Fruit fly (Drosophila melanogaster) whole organism, embryonic: ENCODE results near the gene ETHR.
A peak's percentile ranks its signal among the peaks of the same experiment; 100 is the strongest.

Experiments
- Bgb ChIP-seq: fragments of 200-800 bp; sonication (Bioruptor generic); IDR thresholded peaks from 2 replicates; pipeline ENCODE4 v1.3.6; 2022; ENCODE audit warnings: missing biosample characterization, missing genetic modification characterization; ENCODE audit not compliant: partially characterized antibody
- CG10209 ChIP-seq: fragments of 200-800 bp; sonication (Bioruptor generic); optimal IDR thresholded peaks from 3 replicates; lab custom pipeline; 2017; ENCODE audit warnings: missing biosample characterization, mild to moderate bottlenecking, missing genetic modification characterization, missing genetic modification reagents
- CG1024 ChIP-seq: fragments of 200-800 bp; sonication (Bioruptor generic); IDR thresholded peaks from 2 replicates; pipeline ENCODE4 v1.3.6; 2022; ENCODE audit warnings: missing biosample characterization, missing genetic modification characterization
- CG10274 ChIP-seq: fragments of 200-800 bp; sonication (Bioruptor generic); optimal IDR thresholded peaks from 3 replicates; lab custom pipeline; 2017; ENCODE audit warnings: missing biosample characterization, mild to moderate bottlenecking, missing genetic modification characterization
- CG11247 ChIP-seq: fragments of 200-800 bp; sonication (Bioruptor generic); IDR thresholded peaks from 2 replicates; pipeline ENCODE4 v1.3.6; 2022; ENCODE audit warnings: missing biosample characterization, missing genetic modification characterization
- CG13287 ChIP-seq: fragments of 200-800 bp; sonication (Bioruptor generic); IDR thresholded peaks from 2 replicates; pipeline ENCODE4 v1.3.6; 2022; ENCODE audit warnings: missing biosample characterization, missing genetic modification characterization; ENCODE audit not compliant: partially characterized antibody
- CG13894 ChIP-seq: fragments of 200-800 bp; sonication (Bioruptor generic); optimal IDR thresholded peaks from 3 replicates; lab custom pipeline; 2018; ENCODE audit warnings: missing biosample characterization, mild to moderate bottlenecking, missing genetic modification characterization, moderate library complexity
- CG14014 ChIP-seq: fragments of 200-800 bp; sonication (Bioruptor generic); IDR thresholded peaks from 2 replicates; pipeline ENCODE4 v1.3.6; 2022; ENCODE audit warnings: missing biosample characterization, missing genetic modification characterization
- CG15011 ChIP-seq: fragments of 200-800 bp; sonication (Bioruptor generic); optimal IDR thresholded peaks from 3 replicates; lab custom pipeline; 2018; ENCODE audit warnings: missing biosample characterization, mild to moderate bottlenecking, missing genetic modification characterization
- CG1602 ChIP-seq: fragments of 200-800 bp; sonication (Bioruptor generic); optimal IDR thresholded peaks from 3 replicates; lab custom pipeline; 2016; ENCODE audit warnings: missing biosample characterization, missing genetic modification characterization
- CG30431 ChIP-seq: fragments of 200-800 bp; sonication (Bioruptor generic); optimal IDR thresholded peaks from 2 replicates; lab custom pipeline; 2017; ENCODE audit warnings: missing biosample characterization, missing genetic modification characterization
- CG3163 ChIP-seq: fragments of 200-800 bp; sonication (Bioruptor generic); optimal IDR thresholded peaks from 3 replicates; lab custom pipeline; 2016; ENCODE audit warnings: missing biosample characterization, missing genetic modification characterization
- CG32532 ChIP-seq: fragments of 200-800 bp; sonication (Bioruptor generic); IDR thresholded peaks from 2 replicates; pipeline ENCODE4 v1.3.6; 2022; ENCODE audit warnings: missing biosample characterization, missing genetic modification characterization
- CG33213 ChIP-seq: fragments of 200-800 bp; sonication (Bioruptor generic); optimal IDR thresholded peaks from 3 replicates; lab custom pipeline; 2016; ENCODE audit warnings: missing biosample characterization, missing genetic modification characterization
- CG34422 ChIP-seq: fragments of 200-800 bp; sonication (Bioruptor generic); IDR thresholded peaks from 3 replicates; pipeline ENCODE4 v1.3.6; 2022; ENCODE audit warnings: missing biosample characterization, missing genetic modification characterization
- CG3838 ChIP-seq: fragments of 200-800 bp; sonication (Bioruptor generic); optimal IDR thresholded peaks from 3 replicates; lab custom pipeline; 2016; ENCODE audit warnings: missing biosample characterization, missing genetic modification characterization
- CG4730 ChIP-seq: fragments of 200-800 bp; sonication (Bioruptor generic); IDR thresholded peaks from 2 replicates; pipeline ENCODE4 v1.3.6; 2022; ENCODE audit warnings: missing biosample characterization, missing genetic modification characterization
- CG7786 ChIP-seq: fragments of 200-800 bp; sonication (Bioruptor generic); optimal IDR thresholded peaks from 2 replicates; lab custom pipeline; 2016; ENCODE audit warnings: missing biosample characterization, missing genetic modification characterization
- CG7839 ChIP-seq: fragments of 200-800 bp; sonication (Bioruptor generic); optimal IDR thresholded peaks from 3 replicates; lab custom pipeline; 2018; ENCODE audit warnings: missing biosample characterization, mild to moderate bottlenecking, missing genetic modification characterization, moderate library complexity
- E2f1 ChIP-seq: fragments of 200-800 bp; sonication (Bioruptor generic); IDR thresholded peaks from 2 replicates; pipeline ENCODE4 v1.3.6; 2022; ENCODE audit warnings: missing biosample characterization, missing genetic modification characterization
- Ets97D ChIP-seq: fragments of 200-800 bp; sonication (Bioruptor generic); optimal IDR thresholded peaks from 3 replicates; lab custom pipeline; 2016; ENCODE audit warnings: missing biosample characterization, missing genetic modification characterization
- HLH54F ChIP-seq: fragments of 200-800 bp; sonication (Bioruptor generic); optimal IDR thresholded peaks from 3 replicates; lab custom pipeline; 2016; ENCODE audit warnings: missing biosample characterization, missing genetic modification characterization
- Max ChIP-seq: fragments of 200-800 bp; sonication (Bioruptor generic); optimal IDR thresholded peaks from 2 replicates; lab custom pipeline; 2016; ENCODE audit warnings: missing biosample characterization, mild to moderate bottlenecking, missing genetic modification characterization
- NC2β ChIP-seq: fragments of 200-800 bp; sonication (Bioruptor generic); optimal IDR thresholded peaks from 2 replicates; lab custom pipeline; 2016; ENCODE audit warnings: missing biosample characterization, missing genetic modification characterization
- Oli ChIP-seq: fragments of 200-800 bp; sonication (Bioruptor generic); optimal IDR thresholded peaks from 2 replicates; lab custom pipeline; 2018; ENCODE audit warnings: missing biosample characterization, mild to moderate bottlenecking, missing genetic modification characterization, moderate library complexity
- PHDP ChIP-seq: fragments of 200-800 bp; sonication (Bioruptor generic); optimal IDR thresholded peaks from 3 replicates; lab custom pipeline; 2018; ENCODE audit warnings: missing biosample characterization, mild to moderate bottlenecking, missing genetic modification characterization, moderate library complexity
- Sin3A ChIP-seq: fragments of >200 bp; optimal IDR thresholded peaks from 2 replicates; lab custom pipeline; 2018
- Six4 ChIP-seq: fragments of 200-800 bp; sonication (Bioruptor generic); optimal IDR thresholded peaks from 2 replicates; lab custom pipeline; 2016; ENCODE audit warnings: missing biosample characterization, missing genetic modification characterization
- Spps ChIP-seq: fragments of 200-800 bp; sonication (Bioruptor generic); optimal IDR thresholded peaks from 2 replicates; lab custom pipeline; 2018; ENCODE audit warnings: missing biosample characterization, mild to moderate bottlenecking, missing genetic modification characterization
- cato ChIP-seq: fragments of 200-800 bp; sonication (Bioruptor generic); optimal IDR thresholded peaks from 2 replicates; lab custom pipeline; 2016; ENCODE audit warnings: missing biosample characterization, missing genetic modification characterization, borderline replicate concordance
- crp ChIP-seq, 2 experiments: fragments of 200-800 bp; sonication (Bioruptor generic); optimal IDR thresholded peaks; 2 replicates in 1 of 2; 3 replicates in 1 of 2; lab custom pipeline; 2017; ENCODE audit warnings: missing biosample characterization in 2 of 2, missing genetic modification characterization in 2 of 2, mild to moderate bottlenecking in 1 of 2, moderate library complexity in 1 of 2
- disco-r ChIP-seq: fragments of 200-800 bp; sonication (Bioruptor generic); optimal IDR thresholded peaks from 2 replicates; lab custom pipeline; 2016; ENCODE audit warnings: missing biosample characterization, missing genetic modification characterization
- dysf ChIP-seq: fragments of 200-800 bp; sonication (Bioruptor generic); IDR thresholded peaks from 3 replicates; pipeline ENCODE4 v1.3.6; 2022; ENCODE audit warnings: missing biosample characterization, missing genetic modification characterization
- en ChIP-seq: fragments of 200-800 bp; sonication (Bioruptor generic); optimal IDR thresholded peaks from 2 replicates; lab custom pipeline; 2016; ENCODE audit warnings: missing biosample characterization, missing genetic modification characterization
- ham ChIP-seq: fragments of 200-800 bp; sonication (Bioruptor generic); IDR thresholded peaks from 2 replicates; pipeline ENCODE4 v1.3.6; 2022; ENCODE audit warnings: missing biosample characterization, missing genetic modification characterization
- hkb ChIP-seq, 2 experiments: fragments of 200-800 bp in 1 of 2; fragments of >200 bp in 1 of 2; sonication (Bioruptor generic) in 1 of 2; IDR thresholded peaks in 1 of 2; optimal IDR thresholded peaks in 1 of 2; 2 replicates each; pipeline versions ENCODE4 v1.3.6 to Lab custom; 2017 to 2022; ENCODE audit warnings: missing biosample characterization in 1 of 2, missing genetic modification characterization in 1 of 2
- inv ChIP-seq: fragments of 200-800 bp; sonication (Bioruptor generic); IDR thresholded peaks from 2 replicates; pipeline ENCODE4 v1.3.6; 2022; ENCODE audit warnings: missing biosample characterization, missing genetic modification characterization; ENCODE audit not compliant: partially characterized antibody
- kay ChIP-seq: fragments of 200-800 bp; sonication (Bioruptor generic); optimal IDR thresholded peaks from 2 replicates; lab custom pipeline; 2016; ENCODE audit warnings: missing biosample characterization, missing genetic modification characterization
- maf-S ChIP-seq: fragments of 200-800 bp; sonication (Bioruptor generic); optimal IDR thresholded peaks from 2 replicates; lab custom pipeline; 2016; ENCODE audit warnings: missing biosample characterization, missing genetic modification characterization
- peb ChIP-seq: fragments of 200-800 bp; sonication (Bioruptor generic); IDR thresholded peaks from 2 replicates; pipeline ENCODE4 v1.3.6; 2022; ENCODE audit warnings: missing biosample characterization, missing genetic modification characterization
- phol ChIP-seq: fragments of 200-800 bp; sonication (Bioruptor generic); optimal IDR thresholded peaks from 3 replicates; lab custom pipeline; 2018; ENCODE audit warnings: missing biosample characterization, mild to moderate bottlenecking, missing genetic modification characterization, moderate library complexity
- row ChIP-seq: fragments of 200-800 bp; sonication (Bioruptor generic); IDR thresholded peaks from 3 replicates; pipeline ENCODE4 v1.3.6; 2022; ENCODE audit warnings: missing biosample characterization, missing genetic modification characterization
- sd ChIP-seq: fragments of 200-800 bp; sonication (Bioruptor generic); optimal IDR thresholded peaks from 3 replicates; lab custom pipeline; 2018; ENCODE audit warnings: missing biosample characterization, mild to moderate bottlenecking, missing genetic modification characterization, moderate library complexity
- sens-2 ChIP-seq: fragments of 200-800 bp; sonication (Bioruptor generic); IDR thresholded peaks from 2 replicates; pipeline ENCODE4 v1.3.6; 2022; ENCODE audit warnings: missing biosample characterization, missing genetic modification characterization
- shn ChIP-seq: fragments of 200-800 bp; sonication (Bioruptor generic); optimal IDR thresholded peaks from 3 replicates; lab custom pipeline; 2016; ENCODE audit warnings: missing biosample characterization, missing genetic modification characterization
- sim ChIP-seq: fragments of 200-800 bp; sonication (Bioruptor generic); IDR thresholded peaks from 2 replicates; pipeline ENCODE4 v1.3.6; 2022; ENCODE audit warnings: missing biosample characterization, missing genetic modification characterization
- sob ChIP-seq: fragments of 200-800 bp; sonication (Bioruptor generic); IDR thresholded peaks from 2 replicates; pipeline ENCODE4 v1.3.6; 2022; ENCODE audit warnings: missing biosample characterization, missing genetic modification characterization
- sqz ChIP-seq: fragments of 200-800 bp; sonication (Bioruptor generic); optimal IDR thresholded peaks from 3 replicates; lab custom pipeline; 2018; ENCODE audit warnings: missing biosample characterization, mild to moderate bottlenecking, missing genetic modification characterization
- tgo ChIP-seq: fragments of 200-800 bp; sonication (Bioruptor generic); IDR thresholded peaks from 3 replicates; pipeline ENCODE4 v1.3.6; 2022; ENCODE audit warnings: missing biosample characterization, missing genetic modification characterization
- usp ChIP-seq: fragments of >200 bp; optimal IDR thresholded peaks from 2 replicates; lab custom pipeline; 2017; ENCODE audit warnings: missing biosample characterization, missing genetic modification characterization
- wor ChIP-seq: fragments of 200-800 bp; sonication (Bioruptor generic); IDR thresholded peaks from 2 replicates; pipeline ENCODE4 v1.3.6; 2022; ENCODE audit warnings: missing biosample characterization, missing genetic modification characterization
- zen ChIP-seq: fragments of 200-800 bp; sonication (Bioruptor generic); optimal IDR thresholded peaks from 3 replicates; lab custom pipeline; 2018; ENCODE audit warnings: missing biosample characterization, mild to moderate bottlenecking, missing genetic modification characterization, moderate library complexity

Gene ETHR

dm6 chr3R:21214693-21215145, 32.1 kb upstream of the ETHR start, which contains the start of gene Ddrgk1 (continued):
- TF ChIP-seq CG13287 (GFP tag; lab: Robert Waterston, UW), result no peak
- no peak for TF ChIP-seq sens-2 (GFP tag; lab: Robert Waterston, UW)
- TF ChIP-seq wor (GFP tag; lab: Robert Waterston, UW), result no peak
- TF ChIP-seq sim (GFP tag; lab: Robert Waterston, UW), result no peak
- peak; percentile 88 for TF ChIP-seq row
- no peak for TF ChIP-seq hkb (optimal IDR thresholded peaks at IDR 0.05; lab: Kevin White, UChicago)
- no peak for TF ChIP-seq hkb (GFP tag; IDR thresholded peaks at IDR 0.05; lab: Robert Waterston, UW)
- TF ChIP-seq CG15011 (GFP tag; lab: Kevin White, UChicago), result no peak
- no peak for TF ChIP-seq CG11247 (GFP tag; lab: Robert Waterston, UW)
- no peak for TF ChIP-seq CG1024
- no peak for TF ChIP-seq CG14014 (GFP tag; lab: Robert Waterston, UW)
- TF ChIP-seq Max, result peak; percentile 33
- TF ChIP-seq CG34422 (GFP tag; lab: Robert Waterston, UW), result peak; percentile 57; the same call in 1 of the 3 replicates
- no peak for TF ChIP-seq sqz (GFP tag; lab: Kevin White, UChicago)
- no peak for TF ChIP-seq Oli (tag; lab: Kevin White, UChicago)
- no peak for TF ChIP-seq peb (GFP tag; lab: Robert Waterston, UW)
- peak; percentile 23 for TF ChIP-seq zen
- peak; percentile 38 for TF ChIP-seq phol
- no peak for TF ChIP-seq cato
- TF ChIP-seq Sin3A (lab: Kevin White, UChicago), result peak; percentile 14
- peak; percentile 11 for TF ChIP-seq CG7839 (tag; lab: Kevin White, UChicago)
- TF ChIP-seq HLH54F, result peak; percentile 17
- TF ChIP-seq E2f1 (GFP tag; lab: Robert Waterston, UW), result 0 out of 2 replicates have a peak, but pooled peaks have one; percentile 7
- no peak for TF ChIP-seq sd (tag; lab: Kevin White, UChicago)
- no peak for TF ChIP-seq disco-r (GFP tag; lab: Kevin White, UChicago)
- TF ChIP-seq crp (GFP tag; optimal IDR thresholded peaks at IDR 0.05; lab: Kevin White, UChicago), result peak; percentile 59 to 88
- peak; percentile 33; the same call in 1 of the 2 replicates for TF ChIP-seq CG32532 (GFP tag; lab: Robert Waterston, UW)
- TF ChIP-seq CG4730 (GFP tag; lab: Robert Waterston, UW), result no peak
- no peak for TF ChIP-seq PHDP (tag; lab: Kevin White, UChicago)
- TF ChIP-seq sob (GFP tag; lab: Robert Waterston, UW), result 0 out of 2 replicates have a peak, but pooled peaks have one; percentile 24
- TF ChIP-seq CG30431 (GFP tag; lab: Kevin White, UChicago), result no peak
- no peak for TF ChIP-seq Six4 (GFP tag; lab: Kevin White, UChicago)
- TF ChIP-seq Ets97D (GFP tag; lab: Kevin White, UChicago), result peak; percentile 59
- no peak for TF ChIP-seq Bgb (GFP tag; lab: Robert Waterston, UW)
- TF ChIP-seq kay (GFP tag; lab: Kevin White, UChicago), result peak; percentile 52
- no peak for TF ChIP-seq en (GFP tag; lab: Kevin White, UChicago)
- TF ChIP-seq CG1602, result no peak
- TF ChIP-seq CG7786 (GFP tag; lab: Kevin White, UChicago), result no peak
- 0 out of 3 replicates have a peak, but pooled peaks have one; percentile 27 for TF ChIP-seq tgo
- no peak for TF ChIP-seq shn (GFP tag; lab: Kevin White, UChicago)
- peak; percentile 4 for TF ChIP-seq maf-S (GFP tag; lab: Kevin White, UChicago)
- no peak for TF ChIP-seq usp (GFP tag; lab: Kevin White, UChicago)
- no peak for TF ChIP-seq Spps (tag; lab: Kevin White, UChicago)
- TF ChIP-seq dysf, result no peak
- no peak for TF ChIP-seq CG3163
- no peak for TF ChIP-seq ham (GFP tag; lab: Robert Waterston, UW)
- TF ChIP-seq CG3838 (GFP tag; lab: Kevin White, UChicago), result no peak
- no peak for TF ChIP-seq NC2β (GFP tag; lab: Kevin White, UChicago)
- TF ChIP-seq CG10209 (GFP tag; lab: Kevin White, UChicago), result no peak
- TF ChIP-seq CG33213 (GFP tag; lab: Kevin White, UChicago), result peak; percentile 4
- no peak for TF ChIP-seq CG13894 (tag; lab: Kevin White, UChicago)
- no peak for TF ChIP-seq CG10274 (GFP tag; lab: Kevin White, UChicago)
- TF ChIP-seq inv, result no peak
